Fruit fly (Drosophila melanogaster) whole organism, embryonic: Measurements from ENCODE around the gene Vti1a.

ENCODE experiments used
- Awh ChIP-seq: fragments of 200-800 bp; sonication (Bioruptor generic); IDR thresholded peaks from 2 replicates; pipeline ENCODE4, ENCODE4 v1.3.6; 2022; ENCODE audit warnings: missing biosample characterization, missing genetic modification characterization
- CG10267 ChIP-seq: fragments of 200-800 bp; sonication (Bioruptor generic); optimal IDR thresholded peaks from 2 replicates; lab custom pipeline; 2018; ENCODE audit warnings: missing biosample characterization, mild to moderate bottlenecking, missing genetic modification characterization, moderate library complexity
- CG11247 ChIP-seq: fragments of 200-800 bp; sonication (Bioruptor generic); IDR thresholded peaks from 2 replicates; pipeline ENCODE4 v1.3.6; 2022; ENCODE audit warnings: missing biosample characterization, missing genetic modification characterization
- CG11398 ChIP-seq: fragments of 200-800 bp; sonication (Bioruptor generic); optimal IDR thresholded peaks from 2 replicates; lab custom pipeline; 2016; ENCODE audit warnings: missing biosample characterization, missing genetic modification characterization
- CG11504 ChIP-seq: fragments of 200-800 bp; sonication (Bioruptor generic); optimal IDR thresholded peaks from 3 replicates; lab custom pipeline; 2019; ENCODE audit warnings: missing biosample characterization, mild to moderate bottlenecking, missing genetic modification characterization, moderate library complexity
- CG12299 ChIP-seq: fragments of 200-800 bp; sonication (Bioruptor generic); optimal IDR thresholded peaks from 2 replicates; lab custom pipeline; 2018; ENCODE audit warnings: missing biosample characterization, mild to moderate bottlenecking, missing genetic modification characterization
- CG12744 ChIP-seq: fragments of 200-800 bp; sonication (Bioruptor generic); optimal IDR thresholded peaks from 2 replicates; lab custom pipeline; 2016; ENCODE audit warnings: missing biosample characterization, missing genetic modification characterization
- CG13775 ChIP-seq: fragments of 200-800 bp; sonication (Bioruptor generic); optimal IDR thresholded peaks from 3 replicates; lab custom pipeline; 2017; ENCODE audit warnings: missing biosample characterization, mild to moderate bottlenecking, missing genetic modification characterization
- CG13894 ChIP-seq: fragments of 200-800 bp; sonication (Bioruptor generic); optimal IDR thresholded peaks from 3 replicates; lab custom pipeline; 2018; ENCODE audit warnings: missing biosample characterization, mild to moderate bottlenecking, missing genetic modification characterization, moderate library complexity
- CG14667 ChIP-seq: fragments of 200-800 bp; sonication (Bioruptor generic); IDR thresholded peaks from 2 replicates; pipeline ENCODE4 v1.3.6; 2022; ENCODE audit warnings: missing biosample characterization, missing genetic modification characterization
- CG17385 ChIP-seq: fragments of 200-800 bp; sonication (Bioruptor generic); optimal IDR thresholded peaks from 3 replicates; lab custom pipeline; 2018; ENCODE audit warnings: missing biosample characterization, mild to moderate bottlenecking, missing genetic modification characterization
- CG1792 ChIP-seq: fragments of 200-800 bp; sonication (Bioruptor generic); optimal IDR thresholded peaks from 2 replicates; lab custom pipeline; 2016; ENCODE audit warnings: missing biosample characterization, missing genetic modification characterization
- CG18262 ChIP-seq: fragments of 200-800 bp; optimal IDR thresholded peaks from 3 replicates; lab custom pipeline; 2019; ENCODE audit warnings: missing biosample characterization, mild to moderate bottlenecking, missing genetic modification characterization, moderate library complexity
- CG33557 ChIP-seq: fragments of 200-800 bp; sonication (Bioruptor generic); optimal IDR thresholded peaks from 2 replicates; lab custom pipeline; 2019; ENCODE audit warnings: missing biosample characterization, mild to moderate bottlenecking, missing genetic modification characterization, moderate library complexity
- CG3726 ChIP-seq: fragments of 200-800 bp; sonication (Bioruptor generic); IDR thresholded peaks from 3 replicates; pipeline ENCODE4, ENCODE4 v1.3.6; 2022; ENCODE audit warnings: missing biosample characterization, missing genetic modification characterization
- CG4360 ChIP-seq: fragments of 200-800 bp; sonication (Bioruptor generic); IDR thresholded peaks from 2 replicates; pipeline ENCODE4 v1.3.6; 2022; ENCODE audit warnings: missing biosample characterization, missing genetic modification characterization
- CG6683 ChIP-seq: fragments of 200-800 bp; sonication (Bioruptor generic); optimal IDR thresholded peaks from 2 replicates; lab custom pipeline; 2017; ENCODE audit warnings: missing biosample characterization, mild to moderate bottlenecking, missing genetic modification characterization, missing genetic modification reagents
- CG6854 ChIP-seq: fragments of 200-800 bp; sonication (Bioruptor generic); optimal IDR thresholded peaks from 3 replicates; lab custom pipeline; 2017; ENCODE audit warnings: missing biosample characterization, mild to moderate bottlenecking, missing genetic modification characterization
- CG7357 ChIP-seq: fragments of 200-800 bp; sonication (Bioruptor generic); IDR thresholded peaks from 3 replicates; pipeline ENCODE4 v1.3.6; 2022; ENCODE audit warnings: missing biosample characterization, missing genetic modification characterization
- CG7963 ChIP-seq: fragments of 200-800 bp; sonication (Bioruptor generic); IDR thresholded peaks from 3 replicates; pipeline ENCODE4 v1.3.6; 2022; ENCODE audit warnings: missing biosample characterization, missing genetic modification characterization; ENCODE audit not compliant: partially characterized antibody
- CG9876 ChIP-seq: fragments of 200-800 bp; sonication (Bioruptor generic); optimal IDR thresholded peaks from 2 replicates; lab custom pipeline; 2016; ENCODE audit warnings: missing biosample characterization, missing genetic modification characterization
- Chrac-16 ChIP-seq: fragments of 200-800 bp; sonication (Bioruptor generic); optimal IDR thresholded peaks from 3 replicates; lab custom pipeline; 2016; ENCODE audit warnings: missing biosample characterization, missing genetic modification characterization
- CrebB ChIP-seq: fragments of 200-800 bp; sonication (Bioruptor generic); optimal IDR thresholded peaks from 3 replicates; lab custom pipeline; 2018; ENCODE audit warnings: missing biosample characterization, mild to moderate bottlenecking, missing genetic modification characterization
- D19B ChIP-seq: fragments of 200-800 bp; sonication (Bioruptor generic); optimal IDR thresholded peaks from 2 replicates; lab custom pipeline; 2017; ENCODE audit warnings: missing biosample characterization, mild to moderate bottlenecking, missing genetic modification characterization
- Doc3 ChIP-seq: fragments of 200-800 bp; sonication (Bioruptor generic); IDR thresholded peaks from 3 replicates; pipeline ENCODE4 v1.3.6; 2022; ENCODE audit warnings: missing biosample characterization, missing genetic modification characterization; ENCODE audit not compliant: partially characterized antibody
- Elba2 ChIP-seq: fragments of 200-800 bp; sonication (Bioruptor generic); optimal IDR thresholded peaks from 3 replicates; lab custom pipeline; 2016; ENCODE audit warnings: missing biosample characterization, missing genetic modification characterization
- HLH4C ChIP-seq: fragments of 200-800 bp; sonication (Bioruptor generic); IDR thresholded peaks from 3 replicates; pipeline ENCODE4 v1.3.6; 2022; ENCODE audit warnings: missing biosample characterization, missing genetic modification characterization; ENCODE audit not compliant: partially characterized antibody
- Kr ChIP-seq: fragments of 200-800 bp; sonication (Bioruptor generic); optimal IDR thresholded peaks from 2 replicates; lab custom pipeline; 2017; ENCODE audit warnings: missing biosample characterization, mild to moderate bottlenecking, missing genetic modification characterization
- Lpt ChIP-seq: fragments of >200 bp; optimal IDR thresholded peaks from 2 replicates; lab custom pipeline; 2018; ENCODE audit warnings: missing biosample characterization, missing genetic modification characterization
- MTF-1 ChIP-seq: fragments of 200-800 bp; sonication (Bioruptor generic); optimal IDR thresholded peaks from 2 replicates; lab custom pipeline; 2018; ENCODE audit warnings: missing biosample characterization, mild to moderate bottlenecking, missing genetic modification characterization, borderline replicate concordance
- NK7.1 ChIP-seq: fragments of 200-800 bp; sonication (Bioruptor generic); optimal IDR thresholded peaks from 3 replicates; lab custom pipeline; 2016; ENCODE audit warnings: missing biosample characterization, missing genetic modification characterization
- Opbp ChIP-seq: fragments of 200-800 bp; sonication (Bioruptor generic); IDR thresholded peaks from 3 replicates; pipeline ENCODE4 v1.3.6; 2022; ENCODE audit warnings: missing biosample characterization, missing genetic modification characterization; ENCODE audit not compliant: partially characterized antibody
- Scr ChIP-seq: fragments of 200-800 bp; sonication (Bioruptor generic); IDR thresholded peaks from 2 replicates; pipeline ENCODE4 v1.3.6; 2022; ENCODE audit warnings: missing biosample characterization, missing genetic modification characterization; ENCODE audit not compliant: partially characterized antibody
- TFAM ChIP-seq: fragments of 200-800 bp; sonication (Bioruptor generic); optimal IDR thresholded peaks from 2 replicates; lab custom pipeline; 2017; ENCODE audit warnings: missing biosample characterization, missing genetic modification characterization, inconsistent platforms
- Trl ChIP-seq, 3 experiments: fragments of >200 bp in 2 of 3; fragments of 200-800 bp in 1 of 3; sonication (Bioruptor generic) in 1 of 3; optimal IDR thresholded peaks; 2 replicates in 1 of 3; 3 replicates in 2 of 3; lab custom pipeline; 2016 to 2017; ENCODE audit warnings: missing biosample characterization in 1 of 3, missing genetic modification characterization in 1 of 3
- al ChIP-seq: fragments of 200-800 bp; sonication (Bioruptor generic); IDR thresholded peaks from 2 replicates; pipeline ENCODE4 v1.3.6; 2022; ENCODE audit warnings: missing biosample characterization, missing genetic modification characterization
- dati ChIP-seq: fragments of 200-800 bp; sonication (Bioruptor generic); IDR thresholded peaks from 2 replicates; pipeline ENCODE4 v1.3.6; 2022; ENCODE audit warnings: missing biosample characterization, missing genetic modification characterization
- dpn ChIP-seq, 2 experiments: fragments of 200-800 bp; sonication (Bioruptor generic); optimal IDR thresholded peaks; 3 replicates each; lab custom pipeline; 2016; ENCODE audit warnings: missing biosample characterization in 2 of 2, missing genetic modification characterization in 2 of 2
- grau ChIP-seq: fragments of 200-800 bp; optimal IDR thresholded peaks from 3 replicates; lab custom pipeline; 2019; ENCODE audit warnings: missing biosample characterization, mild to moderate bottlenecking, missing genetic modification characterization, moderate library complexity
- jing ChIP-seq: fragments of 200-800 bp; sonication (Bioruptor generic); optimal IDR thresholded peaks from 2 replicates; lab custom pipeline; 2018; ENCODE audit warnings: missing biosample characterization, mild to moderate bottlenecking, missing genetic modification characterization
- lbe ChIP-seq: fragments of 200-800 bp; sonication (Bioruptor generic); optimal IDR thresholded peaks from 2 replicates; lab custom pipeline; 2016; ENCODE audit warnings: missing biosample characterization, mild to moderate bottlenecking, missing genetic modification characterization
- nom ChIP-seq: fragments of 200-800 bp; sonication (Bioruptor generic); optimal IDR thresholded peaks from 2 replicates; lab custom pipeline; 2017; ENCODE audit warnings: missing biosample characterization, missing genetic modification characterization, mild to moderate bottlenecking, moderate library complexity, missing genetic modification reagents
- oc ChIP-seq: fragments of 200-800 bp; sonication (Bioruptor generic); optimal IDR thresholded peaks from 2 replicates; lab custom pipeline; 2018; ENCODE audit warnings: missing biosample characterization, mild to moderate bottlenecking, missing genetic modification characterization, moderate library complexity
- pum ChIP-seq: fragments of 200-800 bp; sonication (Bioruptor generic); optimal IDR thresholded peaks from 2 replicates; lab custom pipeline; 2016; ENCODE audit warnings: missing biosample characterization, missing genetic modification characterization
- row ChIP-seq: fragments of 200-800 bp; sonication (Bioruptor generic); IDR thresholded peaks from 3 replicates; pipeline ENCODE4 v1.3.6; 2022; ENCODE audit warnings: missing biosample characterization, missing genetic modification characterization
- sens ChIP-seq: fragments of 200-800 bp; sonication (Bioruptor generic); peaks from one replicate; lab custom pipeline; 2016; ENCODE audit warnings: missing biosample characterization, missing genetic modification characterization
- seq ChIP-seq: fragments of 200-800 bp; sonication (Bioruptor generic); IDR thresholded peaks from 2 replicates; pipeline ENCODE4 v1.3.6; 2022; ENCODE audit warnings: missing biosample characterization, missing genetic modification characterization
- so ChIP-seq: fragments of 200-800 bp; sonication (Bioruptor generic); IDR thresholded peaks from 3 replicates; pipeline ENCODE4 v1.3.6; 2022; ENCODE audit warnings: missing biosample characterization, missing genetic modification characterization
- tin ChIP-seq: fragments of 200-800 bp; sonication (Bioruptor generic); optimal IDR thresholded peaks from 3 replicates; lab custom pipeline; 2016; ENCODE audit warnings: missing biosample characterization, missing genetic modification characterization
- trh ChIP-seq: fragments of 200-800 bp; sonication (Bioruptor generic); optimal IDR thresholded peaks from 2 replicates; lab custom pipeline; 2016; ENCODE audit warnings: missing biosample characterization, missing genetic modification characterization

Vti1a gene

DNA sequence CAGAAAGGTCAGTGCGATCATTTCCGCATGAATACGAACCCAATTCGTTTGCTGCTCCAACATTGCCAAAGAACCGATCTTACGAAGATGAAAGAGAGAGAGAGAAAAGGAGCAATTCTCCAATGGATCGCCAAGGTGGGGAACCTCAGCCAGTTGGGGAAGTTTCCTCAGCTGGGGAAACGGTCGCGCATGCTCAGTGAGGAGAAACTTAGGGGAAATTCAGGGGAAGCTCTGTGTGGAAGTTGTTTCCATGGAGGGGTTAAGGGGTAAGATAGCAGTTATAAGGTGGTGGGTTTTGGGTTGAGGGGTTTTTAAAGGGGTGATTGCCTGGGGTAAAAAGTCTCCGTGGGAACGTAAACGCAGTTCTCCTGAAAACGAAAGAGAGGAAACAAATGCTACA is 19.4 kb downstream of the Vti1a start (continued):
- TF ChIP-seq NK7.1 (no peak), Trl (optimal IDR thresholded peaks at IDR 0.05; lab: Kevin White, UChicago) (peak; percentile 42 to 65), Trl (GFP tag; optimal IDR thresholded peaks at IDR 0.05; lab: Kevin White, UChicago) (no peak), Opbp (GFP tag; lab: Robert Waterston, UW) (0 out of 3 replicates have a peak, but pooled peaks have one; percentile 11), oc (peak; percentile 12), CG17385 (GFP tag; lab: Kevin White, UChicago) (no peak), HLH4C (GFP tag; lab: Robert Waterston, UW) (0 out of 3 replicates have a peak, but pooled peaks have one; percentile 24), tin (GFP tag; lab: Kevin White, UChicago) (no peak), Awh (GFP tag; lab: Robert Waterston, UW) (no peak), CG11504 (peak; percentile 0), CG12299 (tag; lab: Kevin White, UChicago) (no peak)

DNA sequence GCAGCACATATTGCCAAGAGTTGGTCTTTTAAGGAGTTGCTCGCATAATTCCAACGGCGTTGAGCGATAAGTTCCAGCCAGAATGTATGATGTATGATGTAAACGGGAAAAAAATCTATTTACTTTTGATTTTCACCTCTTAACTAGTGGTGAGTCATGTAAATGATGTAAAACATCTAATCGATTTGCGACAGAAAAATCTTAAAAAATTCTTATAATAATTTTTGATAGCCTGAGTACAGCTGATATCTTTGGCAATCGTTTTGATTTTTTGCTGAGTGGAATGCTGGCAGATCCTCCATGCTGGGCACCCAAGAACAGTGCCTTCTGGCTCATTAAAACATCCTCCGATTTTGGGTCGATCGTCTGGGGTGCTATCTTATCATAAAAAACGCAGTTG is 26.2 kb downstream of the Vti1a start:
- TF ChIP-seq CG33557 = no peak
- no peak for TF ChIP-seq seq (GFP tag; lab: Robert Waterston, UW)
- no peak for TF ChIP-seq Scr (GFP tag; lab: Robert Waterston, UW)
- TF ChIP-seq Elba2 (GFP tag; lab: Kevin White, UChicago) = no peak
- no peak for TF ChIP-seq CG10267 (tag; lab: Kevin White, UChicago)
- TF ChIP-seq CG11247 (GFP tag; lab: Robert Waterston, UW) = no peak
- no peak for TF ChIP-seq CG18262 (tag; lab: Kevin White, UChicago)
- no peak for TF ChIP-seq CrebB (tag; lab: Kevin White, UChicago)
- TF ChIP-seq TFAM (GFP tag; lab: Kevin White, UChicago) = no peak
- no peak for TF ChIP-seq lbe
- no peak for TF ChIP-seq Chrac-16 (GFP tag; lab: Kevin White, UChicago)
- no peak for TF ChIP-seq Kr (GFP tag; lab: Kevin White, UChicago)
- no peak for TF ChIP-seq CG7963 (GFP tag; lab: Robert Waterston, UW)
- TF ChIP-seq dati (GFP tag; lab: Robert Waterston, UW) = no peak
- TF ChIP-seq CG12744 (GFP tag; lab: Kevin White, UChicago) = no peak
- no peak for TF ChIP-seq pum
- TF ChIP-seq Doc3 (GFP tag; lab: Robert Waterston, UW) = no peak
- no peak for TF ChIP-seq CG11398 (GFP tag; lab: Kevin White, UChicago)
- TF ChIP-seq CG1792 (GFP tag; lab: Kevin White, UChicago) = no peak
- TF ChIP-seq CG7357 (GFP tag; lab: Robert Waterston, UW) = no peak
- TF ChIP-seq, all 482 proteins: peak for 0

DNA sequence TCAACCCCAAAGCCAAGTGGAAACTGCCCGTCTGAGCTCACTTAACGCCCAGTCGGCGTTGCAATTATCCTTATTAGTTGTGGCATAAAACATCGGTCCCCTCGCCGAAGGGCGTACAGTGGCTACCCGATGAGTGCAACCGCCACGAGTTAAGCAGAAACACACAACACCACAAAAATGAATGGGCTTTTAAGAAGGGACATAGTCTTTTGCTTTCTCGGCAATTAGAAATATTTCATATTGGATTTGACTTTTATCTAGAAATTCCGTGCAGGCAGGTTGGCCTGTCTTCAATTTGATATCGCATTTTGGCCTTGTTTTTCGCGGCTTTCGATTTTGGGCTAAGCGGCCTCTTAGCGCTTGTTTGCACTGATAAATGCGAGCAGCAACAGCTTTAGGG is 28.8 kb downstream of the Vti1a start:
- TF ChIP-seq CG13894 (tag; lab: Kevin White, UChicago) (no peak), grau (tag; lab: Kevin White, UChicago) (peak; percentile 30), D19B (no peak), al (GFP tag; lab: Robert Waterston, UW) (no peak), CG4360 (GFP tag; lab: Robert Waterston, UW) (no peak), sens (GFP tag; lab: Kevin White, UChicago) (peak; percentile 25), nom (GFP tag; lab: Kevin White, UChicago) (peak; percentile 1), jing (GFP tag; lab: Kevin White, UChicago) (no peak), MTF-1 (no peak), CG6854 (GFP tag; lab: Kevin White, UChicago) (no peak), row (GFP tag; lab: Robert Waterston, UW) (peak; percentile 22; the same call in 1 of the 3 replicates), CG6683 (GFP tag; lab: Kevin White, UChicago) (no peak), CG14667 (GFP tag; lab: Robert Waterston, UW) (peak; percentile 22; the same call in 1 of the 2 replicates), so (GFP tag; lab: Robert Waterston, UW) (no peak), CG13775 (GFP tag; lab: Kevin White, UChicago) (no peak), dpn (GFP tag; optimal IDR thresholded peaks at IDR 0.05; lab: Kevin White, UChicago) (no peak), Lpt (GFP tag; lab: Kevin White, UChicago) (no peak), CG3726 (GFP tag; lab: Robert Waterston, UW) (0 out of 3 replicates have a peak, but pooled peaks have one; percentile 28), trh (no peak), CG9876 (GFP tag; lab: Kevin White, UChicago) (no peak)
